Worm (Caenorhabditis elegans): ENCODE data around the gene F53A2.1.

- TF ChIP-seq lin-15B (tag; optimal IDR thresholded peaks at IDR 0.05) = no peak
- TF ChIP-seq lin-39 (tag; optimal IDR thresholded peaks at IDR 0.05) = no peak
- TF ChIP-seq ztf-11 (tag; optimal IDR thresholded peaks at IDR 0.05) = no peak
- TF ChIP-seq F37D6.2 (tag; optimal IDR thresholded peaks at IDR 0.05) = no peak
- no peak for TF ChIP-seq ceh-82 (tag; optimal IDR thresholded peaks at IDR 0.05)
- no peak for TF ChIP-seq tag-97 (GFP tag; IDR thresholded peaks at IDR 0.05)
- TF ChIP-seq F26F4.8 (GFP tag; conservative IDR thresholded peaks at IDR 0.05) = no peak
- no peak for TF ChIP-seq unc-39 (tag; optimal IDR thresholded peaks at IDR 0.05)
- peak in 1 of 2 experiments; percentile 91 for TF ChIP-seq unc-62 (GFP tag; optimal IDR thresholded peaks at IDR 0.05 in 1 of 2)
- no peak for TF ChIP-seq unc-62 (tag; optimal IDR thresholded peaks at IDR 0.05)
- TF ChIP-seq unc-130 (GFP tag; optimal IDR thresholded peaks at IDR 0.05) = no peak
- no peak for TF ChIP-seq F44E2.7 (GFP tag; IDR thresholded peaks at IDR 0.05)
- TF ChIP-seq ces-1 (GFP tag; optimal IDR thresholded peaks at IDR 0.05) = no peak
- TF ChIP-seq lsy-2 (tag; optimal IDR thresholded peaks at IDR 0.05) = no peak
These were observed 9.6 kb downstream of the F53A2.1 start, which contains the start of gene dph-7 for ce11 chrIII:13315071-13315470.

Data from whole organism, L4 larva.